Fruit fly (Drosophila melanogaster) whole organism: ENCODE measurements around the gene Atg101.

Experiments
- CG8478 ChIP-seq: fragments of >200 bp; optimal IDR thresholded peaks from 2 replicates; lab custom pipeline; 2018; ENCODE audit warnings: inconsistent platforms
- Dll ChIP-seq: fragments of >200 bp; optimal IDR thresholded peaks from 2 replicates; lab custom pipeline; 2017
- EcR ChIP-seq, 2 experiments: fragments of >200 bp; optimal IDR thresholded peaks; 2 replicates each; lab custom pipeline; 2017; ENCODE audit warnings: missing biosample characterization in 2 of 2, missing genetic modification characterization in 2 of 2, missing genetic modification reagents in 2 of 2
- pan ChIP-seq: fragments of >200 bp; optimal IDR thresholded peaks from 2 replicates; lab custom pipeline; 2017
- psq ChIP-seq: fragments of >200 bp; optimal IDR thresholded peaks from 2 replicates; lab custom pipeline; 2017
- usp ChIP-seq: fragments of >200 bp; optimal IDR thresholded peaks from 2 replicates; lab custom pipeline; 2017; ENCODE audit warnings: missing biosample characterization, missing genetic modification characterization, mixed read lengths

Atg101 gene

dm6 chrX:18814944-18815343 lies 23.5 kb downstream of the Atg101 start:
- TF ChIP-seq CG8478 (lab: Kevin White, UChicago) (no peak), psq (lab: Kevin White, UChicago) (no peak), Dll (lab: Kevin White, UChicago) (no peak), EcR (GFP tag; optimal IDR thresholded peaks at IDR 0.05; lab: Kevin White, UChicago) (no peak), pan (no peak), usp (GFP tag; lab: Kevin White, UChicago) (no peak)

dm6 chrX:18830396-18830795 lies 38.9 kb downstream of the Atg101 start, which contains the start of gene CG7101:
CG7101 (plus strand) TSS chrX:18830591.
- TF ChIP-seq pan, result no peak
- TF ChIP-seq psq (lab: Kevin White, UChicago), result no peak
- no peak for TF ChIP-seq Dll (lab: Kevin White, UChicago)
- no peak for TF ChIP-seq EcR (GFP tag; optimal IDR thresholded peaks at IDR 0.05; lab: Kevin White, UChicago)
- TF ChIP-seq usp (GFP tag; lab: Kevin White, UChicago), result no peak
- no peak for TF ChIP-seq CG8478 (lab: Kevin White, UChicago)

- TF ChIP-seq psq (lab: Kevin White, UChicago) (no peak), pan (peak; percentile 52), Dll (lab: Kevin White, UChicago) (peak; percentile 93)
Measured at dm6 chrX:18832371-18832852, 40.9 kb downstream of the Atg101 start, which contains the start of gene Pvf1. Pvf1 (plus strand) TSS chrX:18832682.

- TF ChIP-seq usp (GFP tag; lab: Kevin White, UChicago), result no peak
- TF ChIP-seq pan, result peak; percentile 83
Measured at dm6 chrX:18834399-18834798, 42.9 kb downstream of the Atg101 start.

dm6 chrX:18835003-18835402 lies 43.5 kb downstream of the Atg101 start:
- TF ChIP-seq Dll (lab: Kevin White, UChicago) (no peak), psq (lab: Kevin White, UChicago) (no peak), pan (no peak), CG8478 (lab: Kevin White, UChicago) (no peak)

- no peak for TF ChIP-seq usp (GFP tag; lab: Kevin White, UChicago)
- TF ChIP-seq psq (lab: Kevin White, UChicago), result no peak
- TF ChIP-seq Dll (lab: Kevin White, UChicago), result no peak
- no peak for TF ChIP-seq CG8478 (lab: Kevin White, UChicago)
Measured at dm6 chrX:18835500-18835899, 44.0 kb downstream of the Atg101 start.

- TF ChIP-seq EcR (GFP tag; optimal IDR thresholded peaks at IDR 0.05; lab: Kevin White, UChicago) (no peak), usp (GFP tag; lab: Kevin White, UChicago) (no peak)
Measured at dm6 chrX:18836315-18836714, 44.8 kb downstream of the Atg101 start.

- TF ChIP-seq Dll (lab: Kevin White, UChicago) (no peak), CG8478 (lab: Kevin White, UChicago) (no peak), EcR (GFP tag; optimal IDR thresholded peaks at IDR 0.05; lab: Kevin White, UChicago) (no peak)
Measured at dm6 chrX:18837046-18837445, 45.6 kb downstream of the Atg101 start.

- TF ChIP-seq EcR (GFP tag; optimal IDR thresholded peaks at IDR 0.05; lab: Kevin White, UChicago) (no peak), psq (lab: Kevin White, UChicago) (no peak), usp (GFP tag; lab: Kevin White, UChicago) (no peak), Dll (lab: Kevin White, UChicago) (no peak)
Measured at dm6 chrX:18838470-18838869, 47.0 kb downstream of the Atg101 start.

- TF ChIP-seq pan (no peak), CG8478 (lab: Kevin White, UChicago) (no peak), Dll (lab: Kevin White, UChicago) (no peak), usp (GFP tag; lab: Kevin White, UChicago) (no peak), EcR (GFP tag; optimal IDR thresholded peaks at IDR 0.05; lab: Kevin White, UChicago) (no peak), psq (lab: Kevin White, UChicago) (no peak)
Measured at dm6 chrX:18838929-18839576, 47.6 kb downstream of the Atg101 start.
